Fruit fly (Drosophila melanogaster): ENCODE data around the gene Phf5a.

Phf5a gene

DNA sequence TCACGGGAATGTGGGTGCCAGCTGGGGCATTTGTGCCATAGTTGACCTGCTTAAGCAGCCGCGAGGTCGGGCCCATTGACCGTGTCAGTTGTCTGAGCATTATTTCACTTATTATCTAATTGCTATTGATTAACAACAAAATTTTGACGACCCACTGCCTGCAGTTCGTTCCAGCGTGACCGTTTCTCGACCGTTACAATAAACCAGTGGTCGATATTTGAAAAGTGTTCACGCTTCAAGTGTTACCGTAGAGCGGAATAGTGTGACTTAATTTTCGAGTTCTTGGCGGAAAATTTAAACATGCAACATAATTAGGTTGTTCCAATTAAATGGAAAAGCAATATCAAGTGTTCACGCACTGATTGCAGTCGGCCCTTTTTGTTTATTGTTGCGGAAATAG lies 23.1 kb downstream of the Phf5a start, which contains the start of gene HemK1 (continued):
- peak; percentile 31 for TF ChIP-seq CG15601 (tag; optimal IDR thresholded peaks at IDR 0.05)
- peak; percentile 27 for TF ChIP-seq her (GFP tag; optimal IDR thresholded peaks at IDR 0.05)
- peak; percentile 60 for TF ChIP-seq knrl (GFP tag; IDR thresholded peaks at IDR 0.05; ENCODE audit: partially characterized antibody)
- TF ChIP-seq Med (GFP tag): peak; percentile 83
- peak; percentile 58; the same call in 1 of the 2 replicates for TF ChIP-seq amos (GFP tag; IDR thresholded peaks at IDR 0.05; ENCODE audit: partially characterized antibody)
- 0 out of 3 replicates have a peak, but pooled peaks have one; percentile 29 for TF ChIP-seq CG2199 (GFP tag; IDR thresholded peaks at IDR 0.05)
- TF ChIP-seq CG11093 (GFP tag; IDR thresholded peaks at IDR 0.05): no peak
- TF ChIP-seq Hr78 (GFP tag; optimal IDR thresholded peaks at IDR 0.05): no peak
- TF ChIP-seq CG10267 (tag; optimal IDR thresholded peaks at IDR 0.05): peak; percentile 45
- no peak for TF ChIP-seq z (GFP tag; IDR thresholded peaks at IDR 0.05)
- TF ChIP-seq HmgZ (tag; optimal IDR thresholded peaks at IDR 0.05): peak; percentile 78
- peak; percentile 42 for TF ChIP-seq CTCF (GFP tag; optimal IDR thresholded peaks at IDR 0.05)
- peak; percentile 38; the same call in 1 of the 2 replicates for TF ChIP-seq Dref (GFP tag; IDR thresholded peaks at IDR 0.05)
- TF ChIP-seq otp (GFP tag; IDR thresholded peaks at IDR 0.05): no peak
- TF ChIP-seq CG33213 (GFP tag; optimal IDR thresholded peaks at IDR 0.05): peak; percentile 75
- peak; percentile 29 for TF ChIP-seq abd-A (tag; optimal IDR thresholded peaks at IDR 0.05)
- TF ChIP-seq CG6791 (GFP tag; IDR thresholded peaks at IDR 0.05; ENCODE audit: partially characterized antibody): peak; percentile 42; the same call in 1 of the 3 replicates
- peak in 1 of 2 experiments; percentile 16 for TF ChIP-seq Eip74EF (GFP tag; optimal IDR thresholded peaks at IDR 0.05)
- 0 out of 3 replicates have a peak, but pooled peaks have one; percentile 38 for TF ChIP-seq CG34224 (GFP tag; IDR thresholded peaks at IDR 0.05; ENCODE audit: partially characterized antibody)
- 0 out of 3 replicates have a peak, but pooled peaks have one; percentile 34 for TF ChIP-seq ci (GFP tag; IDR thresholded peaks at IDR 0.05)
- TF ChIP-seq CG2678 (tag; optimal IDR thresholded peaks at IDR 0.05): peak; percentile 18
- TF ChIP-seq CG17385 (GFP tag; optimal IDR thresholded peaks at IDR 0.05): no peak
- no peak for TF ChIP-seq Rx (GFP tag; IDR thresholded peaks at IDR 0.05)
- peak; percentile 16 for TF ChIP-seq CG10979 (tag; optimal IDR thresholded peaks at IDR 0.05)
- TF ChIP-seq CHES-1-like (GFP tag; optimal IDR thresholded peaks at IDR 0.05): peak; percentile 2
- no peak for TF ChIP-seq pnt (GFP tag; optimal IDR thresholded peaks at IDR 0.05)
- TF ChIP-seq CG13624 (GFP tag; optimal IDR thresholded peaks at IDR 0.05): peak; percentile 9
- TF ChIP-seq Sry-β (GFP tag; optimal IDR thresholded peaks at IDR 0.05): no peak
- TF ChIP-seq ssp (GFP tag; IDR thresholded peaks at IDR 0.05): no peak
- peak; percentile 17 for TF ChIP-seq Nf-YC (tag; optimal IDR thresholded peaks at IDR 0.05)
- peak; percentile 97 for TF ChIP-seq ftz-f1 (GFP tag; optimal IDR thresholded peaks at IDR 0.05)
- peak; percentile 88 for TF ChIP-seq Myb (GFP tag; optimal IDR thresholded peaks at IDR 0.05)
- TF ChIP-seq CG1792 (GFP tag; optimal IDR thresholded peaks at IDR 0.05): no peak
- TF ChIP-seq Sry-δ (GFP tag; optimal IDR thresholded peaks at IDR 0.05): peak; percentile 55
- TF ChIP-seq CG3847 (GFP tag; IDR thresholded peaks at IDR 0.05): peak; percentile 57
- TF ChIP-seq Deaf1 (tag; optimal IDR thresholded peaks at IDR 0.05): peak; percentile 14
- TF ChIP-seq sug (tag; optimal IDR thresholded peaks at IDR 0.05): peak; percentile 53
- 0 out of 3 replicates have a peak, but pooled peaks have one; percentile 42 for TF ChIP-seq CG16813 (GFP tag; IDR thresholded peaks at IDR 0.05; ENCODE audit: partially characterized antibody)
- TF ChIP-seq sna (GFP tag; IDR thresholded peaks at IDR 0.05; ENCODE audit: partially characterized antibody): peak; percentile 7; the same call in 1 of the 2 replicates
- peak; percentile 43 for TF ChIP-seq nmo (GFP tag; optimal IDR thresholded peaks at IDR 0.05)
- TF ChIP-seq Ets97D (GFP tag; optimal IDR thresholded peaks at IDR 0.05): peak; percentile 64
- TF ChIP-seq pzg (GFP tag; optimal IDR thresholded peaks at IDR 0.05): peak; percentile 98
- peak; percentile 17 for TF ChIP-seq exex (tag; optimal IDR thresholded peaks at IDR 0.05)
- peak; percentile 40; the same call in 1 of the 3 replicates for TF ChIP-seq row (GFP tag; IDR thresholded peaks at IDR 0.05)
- peak; percentile 72 for TF ChIP-seq CG12659 (GFP tag; optimal IDR thresholded peaks at IDR 0.05)
- peak; percentile 40; the same call in 1 of the 2 replicates for TF ChIP-seq Rfx (GFP tag; IDR thresholded peaks at IDR 0.05)
- TF ChIP-seq CG15011 (GFP tag; optimal IDR thresholded peaks at IDR 0.05): no peak
- TF ChIP-seq Aef1 (GFP tag; IDR thresholded peaks at IDR 0.05): no peak
- TF ChIP-seq Six4 (GFP tag; optimal IDR thresholded peaks at IDR 0.05): no peak
- TF ChIP-seq Lhr (GFP tag; optimal IDR thresholded peaks at IDR 0.05): peak; percentile 43
